Worm (Caenorhabditis elegans) whole organism, L4 larva: ENCODE measurements around the gene D1046.16.

Source experiments
- F44E2.7 ChIP-seq: fragments of 200-800 bp; sonication (Bioruptor generic); IDR thresholded peaks from 2 replicates; pipeline ENCODE4 v2.1.2; 2022; ENCODE audit warnings: missing genetic modification characterization, missing compliant biosample characterization
- T26A8.4 ChIP-seq: fragments of 200-800 bp; sonication (Bioruptor generic); IDR thresholded peaks from 2 replicates; pipeline ENCODE4 v1.3.6; 2022; ENCODE audit warnings: missing genetic modification characterization, missing compliant biosample characterization
- ZK337.2 ChIP-seq: fragments of 200-800 bp; sonication (Bioruptor generic); IDR thresholded peaks from 2 replicates; pipeline ENCODE4 v1.3.6; 2022; ENCODE audit warnings: missing genetic modification reagents, missing genetic modification characterization, missing compliant biosample characterization
- ZK546.5 ChIP-seq, 2 experiments: sonication (generic microtip); optimal IDR thresholded peaks; 2 replicates each; lab custom pipeline; 2017; ENCODE audit warnings: missing biosample characterization in 2 of 2, missing genetic modification characterization in 2 of 2
- aha-1 ChIP-seq: fragments of 150-350 bp; peaks from one replicate; lab custom pipeline; 2014; ENCODE audit warnings: missing biosample characterization, missing genetic modification characterization
- ceh-32 ChIP-seq: sonication (generic microtip); optimal IDR thresholded peaks from 2 replicates; lab custom pipeline; 2016; ENCODE audit warnings: mild to moderate bottlenecking, missing genetic modification characterization, missing compliant biosample characterization; ENCODE audit not compliant: poor library complexity
- ctbp-1 ChIP-seq: fragments of 200-800 bp; sonication (Bioruptor generic); IDR thresholded peaks from 2 replicates; pipeline ENCODE4 v1.3.6; 2022; ENCODE audit warnings: missing genetic modification reagents, missing genetic modification characterization, missing compliant biosample characterization
- dmd-8 ChIP-seq: fragments of 200-800 bp; sonication (Bioruptor generic); IDR thresholded peaks from 2 replicates; pipeline ENCODE4 v1.3.6; 2022; ENCODE audit warnings: missing genetic modification characterization, missing compliant biosample characterization
- egl-43 ChIP-seq: fragments of 200-800 bp; sonication (Bioruptor generic); IDR thresholded peaks from 2 replicates; pipeline ENCODE4 v1.3.6; 2022; ENCODE audit warnings: missing genetic modification reagents, missing genetic modification characterization, missing compliant biosample characterization
- fos-1 ChIP-seq: fragments of 150-350 bp; optimal IDR thresholded peaks from 2 replicates; lab custom pipeline; 2014; ENCODE audit warnings: missing biosample characterization, missing genetic modification characterization
- hif-1 ChIP-seq, 2 experiments: sonication (generic microtip); optimal IDR thresholded peaks; 2 replicates each; lab custom pipeline; 2016 to 2017; ENCODE audit warnings: missing compliant biosample characterization in 2 of 2, missing genetic modification characterization in 2 of 2, missing genetic modification reagents in 2 of 2, missing genotype in 2 of 2, mild to moderate bottlenecking in 1 of 2
- hmg-1.1 ChIP-seq: fragments of 200-800 bp; sonication (Bioruptor generic); IDR thresholded peaks from 2 replicates; pipeline ENCODE4 v1.3.6; 2022; ENCODE audit warnings: missing genetic modification reagents, missing genetic modification characterization, missing compliant biosample characterization
- lin-15B ChIP-seq: fragments of 150-350 bp; sonication (generic microtip); optimal IDR thresholded peaks from 3 replicates; lab custom pipeline; 2014; ENCODE audit warnings: missing biosample characterization, missing genetic modification characterization
- lir-3 ChIP-seq: sonication (generic microtip); optimal IDR thresholded peaks from 2 replicates; lab custom pipeline; 2016; ENCODE audit warnings: mild to moderate bottlenecking, missing genetic modification characterization, missing compliant biosample characterization
- mes-2 ChIP-seq: sonication (generic microtip); optimal IDR thresholded peaks from 2 replicates; lab custom pipeline; 2016; ENCODE audit warnings: missing genotype, mild to moderate bottlenecking, missing genetic modification characterization, missing compliant biosample characterization; ENCODE audit not compliant: poor library complexity, severe bottlenecking
- nhr-10 ChIP-seq: fragments of 150-350 bp; optimal IDR thresholded peaks from 2 replicates; lab custom pipeline; 2014; ENCODE audit warnings: missing biosample characterization, missing genetic modification characterization
- nhr-237 ChIP-seq: sonication (generic microtip); optimal IDR thresholded peaks from 2 replicates; lab custom pipeline; 2017; ENCODE audit warnings: missing biosample characterization, missing genetic modification characterization
- nhr-28 ChIP-seq: fragments of 150-350 bp; optimal IDR thresholded peaks from 2 replicates; lab custom pipeline; 2014; ENCODE audit warnings: missing biosample characterization, missing genetic modification characterization
- nhr-41 ChIP-seq: fragments of 200-800 bp; sonication (Bioruptor generic); IDR thresholded peaks from 2 replicates; pipeline ENCODE4 v1.3.6; 2022; ENCODE audit warnings: missing genetic modification reagents, missing genetic modification characterization, missing compliant biosample characterization
- nhr-6 ChIP-seq: fragments of 150-350 bp; optimal IDR thresholded peaks from 2 replicates; lab custom pipeline; 2014; ENCODE audit warnings: missing biosample characterization, missing genetic modification characterization
- php-3 ChIP-seq: fragments of 200-800 bp; sonication (Bioruptor generic); IDR thresholded peaks from 2 replicates; pipeline ENCODE4 v1.3.6; 2022; ENCODE audit warnings: missing genetic modification reagents, missing genetic modification characterization, missing compliant biosample characterization
- rbr-2 ChIP-seq: sonication (generic microtip); optimal IDR thresholded peaks from 2 replicates; lab custom pipeline; 2016; ENCODE audit warnings: missing genotype, missing genetic modification characterization, missing compliant biosample characterization
- tag-97 ChIP-seq: fragments of 200-800 bp; sonication (Bioruptor generic); IDR thresholded peaks from 2 replicates; pipeline ENCODE4 v1.3.6; 2022; ENCODE audit warnings: missing genetic modification characterization, missing compliant biosample characterization
- unc-39 ChIP-seq: sonication (generic microtip); optimal IDR thresholded peaks from 2 replicates; lab custom pipeline; 2017; ENCODE audit warnings: missing biosample characterization, missing genetic modification characterization
- unc-62 ChIP-seq, 3 experiments: fragments of 150-350 bp in 1 of 3; sonication (generic microtip); optimal IDR thresholded peaks in 2 of 3; peaks in 1 of 3; 1 replicate in 1 of 3; 2 replicates in 2 of 3; lab custom pipeline; 2014 to 2017; ENCODE audit warnings: missing biosample characterization in 3 of 3, missing genetic modification characterization in 3 of 3, missing genetic modification reagents in 3 of 3, missing genotype in 1 of 3
- zip-11 ChIP-seq: fragments of 200-800 bp; sonication (Bioruptor generic); IDR thresholded peaks from 2 replicates; pipeline ENCODE4 v1.3.6; 2022; ENCODE audit warnings: missing genetic modification characterization, missing compliant biosample characterization

The D1046.16 gene

DNA sequence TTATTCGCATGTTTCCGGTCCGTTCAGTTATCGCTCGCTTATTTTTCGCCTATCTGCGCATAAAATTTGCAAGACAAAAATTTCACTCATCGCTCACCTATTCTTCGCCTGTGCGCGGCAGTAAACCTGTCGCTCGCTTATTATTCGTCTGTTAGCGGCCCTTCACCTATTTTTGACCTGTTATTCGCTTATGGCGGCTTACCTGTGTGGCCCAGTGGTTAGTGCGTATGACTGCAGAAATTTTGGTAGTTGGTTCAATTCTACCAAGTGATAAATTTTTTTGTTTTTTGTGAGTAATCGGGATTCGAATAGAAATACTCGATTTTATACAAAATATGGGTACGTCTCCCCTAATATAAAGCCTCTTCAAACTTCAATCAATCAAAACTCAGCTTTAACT lies 42.1 kb downstream of the D1046.16 start (continued):
- 0 out of 2 replicates have a peak, but pooled peaks have one; percentile 28 for TF ChIP-seq php-3 (GFP tag; lab: Robert Waterston, UW)

DNA sequence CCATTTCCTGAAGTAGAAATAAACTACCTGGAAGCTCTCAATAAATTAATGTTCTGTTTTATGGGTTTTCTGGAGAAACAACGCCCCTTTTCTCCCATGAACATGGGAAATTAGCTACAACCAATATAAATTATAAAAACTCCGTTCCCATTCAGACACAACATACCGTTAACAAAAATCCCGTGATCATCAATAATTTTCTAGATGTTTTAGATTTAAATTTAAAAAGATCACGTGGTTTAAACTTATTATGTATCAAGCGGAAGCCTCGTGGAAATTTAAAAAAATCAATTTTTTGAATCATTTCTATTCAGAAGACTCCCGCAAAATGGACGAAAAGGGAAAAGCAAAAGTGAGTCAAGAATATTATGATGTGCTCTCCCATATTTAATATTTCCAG lies 43.9 kb downstream of the D1046.16 start, which contains the start of gene C53B4.2:
Gene C53B4.2 (plus strand): TSS at position 301 of the 400 bp plus-strand sequence.
- TF ChIP-seq lin-15B (no peak), nhr-28 (tag; lab: Kevin White, UChicago) (no peak), unc-39 (no peak), nhr-6 (no peak), tag-97 (GFP tag; lab: Robert Waterston, UW) (no peak), nhr-41 (GFP tag; lab: Robert Waterston, UW) (no peak), egl-43 (no peak), mes-2 (no peak), F44E2.7 (GFP tag; lab: Robert Waterston, UW) (no peak), lir-3 (tag; lab: Kevin White, UChicago) (no peak), nhr-10 (tag; lab: Kevin White, UChicago) (no peak), ZK546.5 (tag; optimal IDR thresholded peaks at IDR 0.05; lab: Kevin White, UChicago) (no peak), ceh-32 (no peak), hmg-1.1 (GFP tag; lab: Robert Waterston, UW) (no peak), nhr-237 (tag; lab: Kevin White, UChicago) (no peak), T26A8.4 (no peak), dmd-8 (GFP tag; lab: Robert Waterston, UW) (no peak), aha-1 (no peak), ctbp-1 (GFP tag; lab: Robert Waterston, UW) (no peak), unc-62 (GFP tag; optimal IDR thresholded peaks at IDR 0.05 in 1 of 2; lab: Kevin White, UChicago) (no peak), unc-62 (tag; optimal IDR thresholded peaks at IDR 0.05; lab: Kevin White, UChicago) (no peak)

DNA sequence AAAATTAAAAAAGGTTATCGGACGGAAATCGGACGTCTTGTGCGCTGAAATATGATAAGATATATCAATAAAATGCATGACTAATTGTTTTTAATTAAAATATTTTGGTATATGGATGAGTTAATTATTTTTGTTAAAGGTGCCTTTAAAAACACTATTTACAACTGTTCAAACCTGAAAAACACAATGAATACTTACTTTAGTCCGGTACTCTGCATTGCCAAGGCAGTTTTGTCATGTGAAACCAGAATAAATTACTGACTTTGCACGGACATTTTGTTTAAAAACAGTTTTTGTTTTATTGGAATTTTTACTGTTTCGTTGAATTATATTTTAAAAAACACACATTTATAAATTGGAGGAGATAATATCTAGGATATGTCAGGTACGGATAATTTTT lies 46.0 kb downstream of the D1046.16 start, which contains the start of gene suex-2:
Gene suex-2 (plus strand): TSS at position 301 of the 400 bp plus-strand sequence.
- no peak for TF ChIP-seq rbr-2 (tag; lab: Kevin White, UChicago)
- no peak for TF ChIP-seq fos-1 (tag; lab: Kevin White, UChicago)
- no peak for TF ChIP-seq hmg-1.1 (GFP tag; lab: Robert Waterston, UW)
- no peak for TF ChIP-seq hif-1 (tag; optimal IDR thresholded peaks at IDR 0.05; lab: Kevin White, UChicago)
- peak; percentile 8 for TF ChIP-seq aha-1
- TF ChIP-seq zip-11 (GFP tag; lab: Robert Waterston, UW): no peak
- no peak for TF ChIP-seq ZK337.2 (GFP tag; lab: Robert Waterston, UW)
